Worm (Caenorhabditis elegans) whole organism, L4 larva: ENCODE measurements around the gene twk-3.

Experiments used
- F26F4.8 ChIP-seq: fragments of 200-800 bp; sonication (Bioruptor generic); conservative IDR thresholded peaks from 2 replicates; pipeline ENCODE4 v1.3.6; 2022; ENCODE audit warnings: missing genetic modification characterization, missing compliant biosample characterization
- F37D6.2 ChIP-seq: sonication (generic microtip); optimal IDR thresholded peaks from 2 replicates; lab custom pipeline; 2016; ENCODE audit warnings: mild to moderate bottlenecking, missing genetic modification characterization, missing compliant biosample characterization
- T20F7.1 ChIP-seq: fragments of 200-800 bp; sonication (Bioruptor generic); optimal IDR thresholded peaks from 2 replicates; lab custom pipeline; 2018; ENCODE audit warnings: mild to moderate bottlenecking, missing genetic modification characterization, missing compliant biosample characterization
- Y105C5A.15 ChIP-seq: fragments of 200-800 bp; sonication (Bioruptor generic); IDR thresholded peaks from 2 replicates; pipeline ENCODE4 v1.3.6; 2022; ENCODE audit warnings: missing genetic modification characterization, missing compliant biosample characterization
- Y48G9A.11 ChIP-seq: fragments of 200-800 bp; sonication (Bioruptor generic); IDR thresholded peaks from 2 replicates; pipeline ENCODE4 v1.3.6; 2022; ENCODE audit warnings: missing genetic modification reagents, missing genetic modification characterization, missing compliant biosample characterization
- Y5F2A.4 ChIP-seq: fragments of 200-800 bp; sonication (Bioruptor generic); optimal IDR thresholded peaks from 2 replicates; lab custom pipeline; 2018; ENCODE audit warnings: mild to moderate bottlenecking, missing genetic modification characterization, missing compliant biosample characterization
- Y75B8A.6 ChIP-seq: fragments of 200-800 bp; sonication (Bioruptor generic); IDR thresholded peaks from 2 replicates; pipeline ENCODE4 v1.3.6; 2022; ENCODE audit warnings: missing genetic modification reagents, missing genetic modification characterization, missing compliant biosample characterization
- ZK337.2 ChIP-seq: fragments of 200-800 bp; sonication (Bioruptor generic); IDR thresholded peaks from 2 replicates; pipeline ENCODE4 v1.3.6; 2022; ENCODE audit warnings: missing genetic modification reagents, missing genetic modification characterization, missing compliant biosample characterization
- arid-1 ChIP-seq: fragments of 200-800 bp; sonication (Bioruptor generic); conservative IDR thresholded peaks from 2 replicates; pipeline ENCODE4 v1.3.6; 2022; ENCODE audit warnings: missing genetic modification reagents, missing genetic modification characterization, missing compliant biosample characterization
- ceh-44 ChIP-seq: fragments of 200-800 bp; sonication (Bioruptor generic); IDR thresholded peaks from 2 replicates; pipeline ENCODE4 v1.3.6; 2022; ENCODE audit warnings: missing genetic modification reagents, missing genetic modification characterization, missing compliant biosample characterization
- cey-2 ChIP-seq: sonication (generic microtip); optimal IDR thresholded peaks from 3 replicates; lab custom pipeline; 2017; ENCODE audit warnings: missing genetic modification characterization, mild to moderate bottlenecking, missing compliant biosample characterization, antibody characterized with exemption, borderline replicate concordance; ENCODE audit not compliant: insufficient read depth
- ctbp-1 ChIP-seq: fragments of 200-800 bp; sonication (Bioruptor generic); IDR thresholded peaks from 2 replicates; pipeline ENCODE4 v1.3.6; 2022; ENCODE audit warnings: missing genetic modification reagents, missing genetic modification characterization, missing compliant biosample characterization
- daf-12 ChIP-seq: fragments of 150-350 bp; optimal IDR thresholded peaks from 2 replicates; lab custom pipeline; 2014; ENCODE audit warnings: missing biosample characterization, missing genetic modification reagents, missing genetic modification characterization
- daf-16 ChIP-seq, 3 experiments: sonication (generic microtip); optimal IDR thresholded peaks; 2 replicates each; lab custom pipeline; 2016 to 2017; ENCODE audit warnings: missing genetic modification characterization in 3 of 3, missing genetic modification reagents in 3 of 3, mild to moderate bottlenecking in 2 of 3, missing compliant biosample characterization in 2 of 3, missing biosample characterization in 1 of 3, moderate library complexity in 1 of 3
- dmd-8 ChIP-seq: fragments of 200-800 bp; sonication (Bioruptor generic); IDR thresholded peaks from 2 replicates; pipeline ENCODE4 v1.3.6; 2022; ENCODE audit warnings: missing genetic modification characterization, missing compliant biosample characterization
- duxl-1 ChIP-seq: sonication (generic microtip); optimal IDR thresholded peaks from 2 replicates; lab custom pipeline; 2016; ENCODE audit warnings: mild to moderate bottlenecking, missing genetic modification characterization, moderate library complexity, missing compliant biosample characterization; ENCODE audit not compliant: poor library complexity
- dve-1 ChIP-seq: sonication (generic microtip); optimal IDR thresholded peaks from 2 replicates; lab custom pipeline; 2017; ENCODE audit warnings: antibody characterized with exemption, mild to moderate bottlenecking, missing genetic modification characterization, missing compliant biosample characterization; ENCODE audit not compliant: insufficient read depth
- egl-27 ChIP-seq: sonication (generic microtip); optimal IDR thresholded peaks from 3 replicates; lab custom pipeline; 2017; ENCODE audit warnings: missing biosample characterization, missing genetic modification reagents, missing genetic modification characterization
- fos-1 ChIP-seq: fragments of 150-350 bp; optimal IDR thresholded peaks from 2 replicates; lab custom pipeline; 2014; ENCODE audit warnings: missing biosample characterization, missing genetic modification characterization
- gei-8 ChIP-seq: fragments of 200-800 bp; sonication (Bioruptor generic); optimal IDR thresholded peaks from 2 replicates; lab custom pipeline; 2018; ENCODE audit warnings: mild to moderate bottlenecking, missing genetic modification characterization, missing compliant biosample characterization
- hlh-11 ChIP-seq: fragments of 200-800 bp; sonication (Bioruptor generic); optimal IDR thresholded peaks from 2 replicates; lab custom pipeline; 2018; ENCODE audit warnings: mild to moderate bottlenecking, missing genetic modification characterization, missing compliant biosample characterization
- hlh-30 ChIP-seq: sonication (generic microtip); optimal IDR thresholded peaks from 2 replicates; lab custom pipeline; 2017; ENCODE audit warnings: antibody characterized with exemption, mild to moderate bottlenecking, missing genetic modification characterization, missing compliant biosample characterization; ENCODE audit not compliant: insufficient read depth
- lir-3 ChIP-seq: sonication (generic microtip); optimal IDR thresholded peaks from 2 replicates; lab custom pipeline; 2016; ENCODE audit warnings: mild to moderate bottlenecking, missing genetic modification characterization, missing compliant biosample characterization
- lsy-2 ChIP-seq, 2 experiments: fragments of 150-350 bp in 1 of 2; sonication (generic microtip) in 1 of 2; optimal IDR thresholded peaks; 2 replicates each; lab custom pipeline; 2014 to 2017; ENCODE audit warnings: missing biosample characterization in 2 of 2, missing genetic modification characterization in 2 of 2
- madf-5 ChIP-seq, 2 experiments: fragments of 200-800 bp; sonication (Bioruptor generic); IDR thresholded peaks; 2 replicates each; pipeline ENCODE4 v1.3.6; 2022; ENCODE audit warnings: missing compliant biosample characterization in 2 of 2, missing genetic modification characterization in 2 of 2
- madf-9 ChIP-seq: fragments of 200-800 bp; sonication (Bioruptor generic); conservative IDR thresholded peaks from 2 replicates; pipeline ENCODE4 v1.3.6; 2022; ENCODE audit warnings: missing genetic modification reagents, missing genetic modification characterization, missing compliant biosample characterization
- mep-1 ChIP-seq: fragments of 150-350 bp; sonication (generic microtip); optimal IDR thresholded peaks from 3 replicates; lab custom pipeline; 2014; ENCODE audit warnings: missing biosample characterization, missing genetic modification characterization
- mes-2 ChIP-seq: sonication (generic microtip); optimal IDR thresholded peaks from 2 replicates; lab custom pipeline; 2016; ENCODE audit warnings: missing genotype, mild to moderate bottlenecking, missing genetic modification characterization, missing compliant biosample characterization; ENCODE audit not compliant: poor library complexity, severe bottlenecking
- mxl-2 ChIP-seq: fragments of 200-800 bp; sonication (Bioruptor generic); conservative IDR thresholded peaks from 2 replicates; pipeline ENCODE4 v1.3.6; 2022; ENCODE audit warnings: missing genetic modification reagents, missing genetic modification characterization, missing compliant biosample characterization
- nhr-10 ChIP-seq: fragments of 150-350 bp; optimal IDR thresholded peaks from 2 replicates; lab custom pipeline; 2014; ENCODE audit warnings: missing biosample characterization, missing genetic modification characterization
- nhr-102 ChIP-seq: sonication (generic microtip); optimal IDR thresholded peaks from 2 replicates; lab custom pipeline; 2016; ENCODE audit warnings: mild to moderate bottlenecking, missing genetic modification characterization, moderate library complexity, missing compliant biosample characterization
- nhr-11 ChIP-seq: fragments of 150-350 bp; optimal IDR thresholded peaks from 2 replicates; lab custom pipeline; 2014; ENCODE audit warnings: missing biosample characterization, missing genetic modification characterization
- nhr-25 ChIP-seq: sonication (generic microtip); optimal IDR thresholded peaks from 2 replicates; lab custom pipeline; 2017; ENCODE audit warnings: missing genetic modification characterization, mild to moderate bottlenecking, missing compliant biosample characterization, antibody characterized with exemption, moderate library complexity, borderline replicate concordance; ENCODE audit not compliant: insufficient read depth
- nhr-42 ChIP-seq: fragments of 200-800 bp; sonication (Bioruptor generic); IDR thresholded peaks from 2 replicates; pipeline ENCODE4 v1.3.6; 2022; ENCODE audit warnings: missing genetic modification characterization, missing compliant biosample characterization
- nhr-76 ChIP-seq: fragments of 150-350 bp; optimal IDR thresholded peaks from 2 replicates; lab custom pipeline; 2014; ENCODE audit warnings: missing biosample characterization, missing genetic modification characterization
- nhr-77 ChIP-seq: fragments of 150-350 bp; optimal IDR thresholded peaks from 2 replicates; lab custom pipeline; 2014; ENCODE audit warnings: missing biosample characterization, missing genetic modification characterization
- pha-4 ChIP-seq, 2 experiments: fragments of 150-350 bp in 1 of 2; fragments of 200-800 bp in 1 of 2; sonication (Bioruptor generic) in 1 of 2; IDR thresholded peaks in 1 of 2; optimal IDR thresholded peaks in 1 of 2; 2 replicates each; pipeline versions ENCODE4 v1.3.6 to Lab custom; 2014 to 2022; ENCODE audit warnings: missing genetic modification characterization in 2 of 2, missing genetic modification reagents in 2 of 2, missing biosample characterization in 1 of 2, missing compliant biosample characterization in 1 of 2
- php-3 ChIP-seq: fragments of 200-800 bp; sonication (Bioruptor generic); IDR thresholded peaks from 2 replicates; pipeline ENCODE4 v1.3.6; 2022; ENCODE audit warnings: missing genetic modification reagents, missing genetic modification characterization, missing compliant biosample characterization
- pqm-1 ChIP-seq: sonication (generic microtip); optimal IDR thresholded peaks from 2 replicates; lab custom pipeline; 2017; ENCODE audit warnings: missing biosample characterization, missing genetic modification characterization
- sdz-12 ChIP-seq: fragments of 200-800 bp; sonication (Bioruptor generic); optimal IDR thresholded peaks from 2 replicates; lab custom pipeline; 2018; ENCODE audit warnings: mild to moderate bottlenecking, missing genetic modification characterization, missing compliant biosample characterization
- skn-1 ChIP-seq: fragments of 150-350 bp; optimal IDR thresholded peaks from 2 replicates; lab custom pipeline; 2014; ENCODE audit warnings: missing biosample characterization, missing genetic modification characterization
- snpc-1.2 ChIP-seq: fragments of 200-800 bp; sonication (Bioruptor generic); IDR thresholded peaks from 2 replicates; pipeline ENCODE4 v1.3.6; 2022; ENCODE audit warnings: missing genetic modification reagents, missing genetic modification characterization, missing compliant biosample characterization
- snpc-4 ChIP-seq: fragments of 150-350 bp; optimal IDR thresholded peaks from 2 replicates; lab custom pipeline; 2014; ENCODE audit warnings: missing biosample characterization, missing genetic modification characterization
- spr-3 ChIP-seq: fragments of 200-800 bp; sonication (Bioruptor generic); optimal IDR thresholded peaks from 2 replicates; lab custom pipeline; 2018; ENCODE audit warnings: mild to moderate bottlenecking, missing genetic modification characterization, missing compliant biosample characterization
- tra-1 ChIP-seq: fragments of 200-800 bp; sonication (Bioruptor generic); IDR thresholded peaks from 2 replicates; pipeline ENCODE4 v1.3.6; 2022; ENCODE audit warnings: missing genetic modification reagents, missing genetic modification characterization, missing compliant biosample characterization
- unc-130 ChIP-seq: sonication (generic microtip); optimal IDR thresholded peaks from 2 replicates; lab custom pipeline; 2016; ENCODE audit warnings: missing genetic modification reagents, missing genetic modification characterization, missing compliant biosample characterization
- zag-1 ChIP-seq: fragments of 150-350 bp; optimal IDR thresholded peaks from 2 replicates; lab custom pipeline; 2014; ENCODE audit warnings: missing biosample characterization, missing genetic modification characterization
- zip-11 ChIP-seq: fragments of 200-800 bp; sonication (Bioruptor generic); IDR thresholded peaks from 2 replicates; pipeline ENCODE4 v1.3.6; 2022; ENCODE audit warnings: missing genetic modification characterization, missing compliant biosample characterization
- ztf-11 ChIP-seq: fragments of 150-350 bp; optimal IDR thresholded peaks from 2 replicates; lab custom pipeline; 2014; ENCODE audit warnings: missing biosample characterization, missing genetic modification characterization
- ztf-7 ChIP-seq: fragments of 150-350 bp; optimal IDR thresholded peaks from 2 replicates; lab custom pipeline; 2014; ENCODE audit warnings: missing biosample characterization, missing genetic modification characterization

Gene twk-3

ce11 chrII:8216433-8216832 is 3.9 kb upstream of the twk-3 start, which contains the start of gene M110.3 (continued):
- no peak for TF ChIP-seq madf-5 (GFP tag; IDR thresholded peaks at IDR 0.05; lab: Robert Waterston, UW)
- TF ChIP-seq Y5F2A.4 (GFP tag; lab: Kevin White, UChicago) = no peak
- no peak for TF ChIP-seq Y75B8A.6 (GFP tag; lab: Robert Waterston, UW)
- TF ChIP-seq snpc-4 (tag; lab: Kevin White, UChicago) = no peak
- TF ChIP-seq pqm-1 (tag; lab: Kevin White, UChicago) = no peak
- no peak for TF ChIP-seq nhr-102 (tag; lab: Kevin White, UChicago)
- no peak for TF ChIP-seq T20F7.1 (GFP tag; lab: Kevin White, UChicago)
- no peak for TF ChIP-seq skn-1 (tag; lab: Kevin White, UChicago)
- TF ChIP-seq nhr-25 = no peak
- TF ChIP-seq mes-2 (tag; lab: Kevin White, UChicago) = no peak
- no peak for TF ChIP-seq ceh-44
- TF ChIP-seq mep-1 (tag; lab: Kevin White, UChicago) = peak; percentile 38
- no peak for TF ChIP-seq ZK337.2 (GFP tag; lab: Robert Waterston, UW)
- TF ChIP-seq tra-1 (GFP tag; lab: Robert Waterston, UW) = no peak
- TF ChIP-seq lir-3 (tag; lab: Kevin White, UChicago) = no peak
- no peak for TF ChIP-seq nhr-11 (tag; lab: Kevin White, UChicago)
- no peak for TF ChIP-seq spr-3 (GFP tag; lab: Kevin White, UChicago)
- TF ChIP-seq daf-16 (GFP tag; optimal IDR thresholded peaks at IDR 0.05; lab: Kevin White, UChicago) = no peak
- TF ChIP-seq daf-16 (tag; optimal IDR thresholded peaks at IDR 0.05; lab: Kevin White, UChicago) = peak; percentile 37
- no peak for TF ChIP-seq nhr-77 (tag; lab: Kevin White, UChicago)
- TF ChIP-seq unc-130 (GFP tag; lab: Kevin White, UChicago) = peak; percentile 23
- no peak for TF ChIP-seq Y48G9A.11 (GFP tag; lab: Robert Waterston, UW)
- no peak for TF ChIP-seq dmd-8 (GFP tag; lab: Robert Waterston, UW)
- TF ChIP-seq zag-1 (tag; lab: Kevin White, UChicago) = no peak
- no peak for TF ChIP-seq zip-11 (GFP tag; lab: Robert Waterston, UW)
- TF ChIP-seq madf-9 (GFP tag; lab: Robert Waterston, UW) = no peak
- no peak for TF ChIP-seq snpc-1.2 (GFP tag; lab: Robert Waterston, UW)
- TF ChIP-seq lsy-2 (tag; optimal IDR thresholded peaks at IDR 0.05; lab: Kevin White, UChicago) = peak in 1 of 2 experiments; percentile 76
- TF ChIP-seq daf-12 = no peak
- no peak for TF ChIP-seq ztf-7
- TF ChIP-seq arid-1 (GFP tag; lab: Robert Waterston, UW) = no peak
- no peak for TF ChIP-seq egl-27 (tag; lab: Kevin White, UChicago)
- no peak for TF ChIP-seq mxl-2 (GFP tag; lab: Robert Waterston, UW)
- no peak for TF ChIP-seq duxl-1 (tag; lab: Kevin White, UChicago)
- no peak for TF ChIP-seq php-3 (GFP tag; lab: Robert Waterston, UW)
- TF ChIP-seq dve-1 (tag; lab: Kevin White, UChicago) = peak; percentile 25
- TF ChIP-seq hlh-30 (tag; lab: Kevin White, UChicago) = peak; percentile 45
- TF ChIP-seq nhr-42 = no peak
- no peak for TF ChIP-seq nhr-10 (tag; lab: Kevin White, UChicago)
- TF ChIP-seq ztf-11 = no peak
- no peak for TF ChIP-seq F26F4.8 (GFP tag; lab: Robert Waterston, UW)
- TF ChIP-seq gei-8 = no peak
- TF ChIP-seq nhr-76 (tag; lab: Kevin White, UChicago) = no peak
- no peak for TF ChIP-seq pha-4 (GFP tag; IDR thresholded peaks at IDR 0.05; lab: Robert Waterston, UW)
- no peak for TF ChIP-seq pha-4 (tag; optimal IDR thresholded peaks at IDR 0.05; lab: Kevin White, UChicago)
- TF ChIP-seq ctbp-1 = no peak
- no peak for TF ChIP-seq sdz-12 (GFP tag; lab: Kevin White, UChicago)
- TF ChIP-seq Y105C5A.15 (GFP tag; lab: Robert Waterston, UW) = no peak
- TF ChIP-seq hlh-11 = no peak
- no peak for TF ChIP-seq cey-2
- no peak for TF ChIP-seq F37D6.2 (tag; lab: Kevin White, UChicago)
- no peak for TF ChIP-seq fos-1 (tag; lab: Kevin White, UChicago)
